Fruit fly (Drosophila melanogaster) whole organism, prepupa: ENCODE data around the gene Eig71Ei.

Experiments used
- Blimp-1 ChIP-seq: fragments of 200-800 bp; sonication (Bioruptor generic); optimal IDR thresholded peaks from 3 replicates; lab custom pipeline; 2017; ENCODE audit warnings: missing biosample characterization, missing genetic modification characterization, mild to moderate bottlenecking, moderate library complexity, missing genetic modification reagents
- CG10631 ChIP-seq: fragments of 200-800 bp; sonication (Bioruptor generic); optimal IDR thresholded peaks from 2 replicates; lab custom pipeline; 2016; ENCODE audit warnings: missing biosample characterization, missing genetic modification characterization
- CG10669 ChIP-seq: fragments of 200-800 bp; sonication (Bioruptor generic); optimal IDR thresholded peaks from 3 replicates; lab custom pipeline; 2018; ENCODE audit warnings: missing biosample characterization, mild to moderate bottlenecking, missing genetic modification characterization, moderate library complexity
- CG11762 ChIP-seq: fragments of 200-800 bp; sonication (Bioruptor generic); optimal IDR thresholded peaks from 3 replicates; lab custom pipeline; 2016; ENCODE audit warnings: missing biosample characterization, missing genetic modification characterization; ENCODE audit not compliant: insufficient read depth
- CG11902 ChIP-seq: fragments of 200-800 bp; sonication (Bioruptor generic); optimal IDR thresholded peaks from 3 replicates; lab custom pipeline; 2016; ENCODE audit warnings: missing biosample characterization, missing genetic modification characterization
- CG1621 ChIP-seq: fragments of 200-800 bp; sonication (Bioruptor generic); optimal IDR thresholded peaks from 3 replicates; lab custom pipeline; 2018; ENCODE audit warnings: missing biosample characterization, mild to moderate bottlenecking, missing genetic modification characterization
- CG3032 ChIP-seq: fragments of 200-800 bp; optimal IDR thresholded peaks from 2 replicates; lab custom pipeline; 2019; ENCODE audit warnings: missing biosample characterization, mild to moderate bottlenecking, missing genetic modification characterization, moderate library complexity
- CG32006 ChIP-seq: fragments of 200-800 bp; sonication (Bioruptor generic); optimal IDR thresholded peaks from 3 replicates; lab custom pipeline; 2017; ENCODE audit warnings: missing biosample characterization, mild to moderate bottlenecking, missing genetic modification characterization
- CG34406 ChIP-seq: fragments of 200-800 bp; sonication (Bioruptor generic); optimal IDR thresholded peaks from 3 replicates; lab custom pipeline; 2016; ENCODE audit warnings: missing biosample characterization, missing genetic modification characterization
- CG3919 ChIP-seq: fragments of 200-800 bp; sonication (Bioruptor generic); optimal IDR thresholded peaks from 3 replicates; lab custom pipeline; 2016; ENCODE audit warnings: missing biosample characterization, missing genetic modification characterization
- CG4318 ChIP-seq: fragments of 200-800 bp; sonication (Bioruptor generic); optimal IDR thresholded peaks from 3 replicates; lab custom pipeline; 2017; ENCODE audit warnings: missing biosample characterization, mild to moderate bottlenecking, missing genetic modification characterization
- CG6792 ChIP-seq: fragments of 200-800 bp; sonication (Bioruptor generic); optimal IDR thresholded peaks from 3 replicates; lab custom pipeline; 2016; ENCODE audit warnings: missing biosample characterization, missing genetic modification characterization
- CG6808 ChIP-seq: fragments of 200-800 bp; sonication (Bioruptor generic); optimal IDR thresholded peaks from 3 replicates; lab custom pipeline; 2017; ENCODE audit warnings: missing biosample characterization, missing genetic modification characterization, mild to moderate bottlenecking, moderate library complexity, missing genetic modification reagents
- CG8119 ChIP-seq: fragments of 200-800 bp; sonication (Bioruptor generic); IDR thresholded peaks from 3 replicates; pipeline ENCODE4 v1.3.6; 2022; ENCODE audit warnings: missing biosample characterization, missing genetic modification characterization
- CG9139 ChIP-seq: fragments of 200-800 bp; sonication (Bioruptor generic); optimal IDR thresholded peaks from 3 replicates; lab custom pipeline; 2017; ENCODE audit warnings: missing biosample characterization, mild to moderate bottlenecking, missing genetic modification characterization
- Eip75B ChIP-seq: fragments of 200-800 bp; sonication (Bioruptor generic); optimal IDR thresholded peaks from 3 replicates; lab custom pipeline; 2016; ENCODE audit warnings: missing biosample characterization, missing genetic modification characterization
- Eip78C ChIP-seq: fragments of 200-800 bp; sonication (Bioruptor generic); peaks from one replicate; lab custom pipeline; 2016; ENCODE audit warnings: missing biosample characterization, missing genetic modification characterization
- Hr38 ChIP-seq: sonication (Bioruptor generic); optimal IDR thresholded peaks from 2 replicates; lab custom pipeline; 2016; ENCODE audit warnings: missing biosample characterization, missing genetic modification characterization
- OdsH ChIP-seq: fragments of 200-800 bp; sonication (Bioruptor generic); optimal IDR thresholded peaks from 3 replicates; lab custom pipeline; 2016; ENCODE audit warnings: missing biosample characterization, missing genetic modification characterization
- Smox ChIP-seq: fragments of 200-800 bp; sonication (Bioruptor generic); optimal IDR thresholded peaks from 3 replicates; lab custom pipeline; 2016; ENCODE audit warnings: missing biosample characterization, missing genetic modification characterization
- Sox102F ChIP-seq: fragments of 200-800 bp; sonication (Bioruptor generic); optimal IDR thresholded peaks from 2 replicates; lab custom pipeline; 2016; ENCODE audit warnings: missing biosample characterization, mild to moderate bottlenecking, missing genetic modification characterization
- Sox14 ChIP-seq: fragments of 200-800 bp; sonication (Bioruptor generic); optimal IDR thresholded peaks from 3 replicates; lab custom pipeline; 2016; ENCODE audit warnings: missing biosample characterization, missing genetic modification characterization
- achi ChIP-seq: fragments of 200-800 bp; sonication (Bioruptor generic); optimal IDR thresholded peaks from 3 replicates; lab custom pipeline; 2016; ENCODE audit warnings: missing biosample characterization, missing genetic modification characterization
- acj6 ChIP-seq: fragments of 200-800 bp; sonication (Bioruptor generic); optimal IDR thresholded peaks from 3 replicates; lab custom pipeline; 2016; ENCODE audit warnings: missing biosample characterization, missing genetic modification characterization
- dac ChIP-seq: fragments of 200-800 bp; sonication (Bioruptor generic); optimal IDR thresholded peaks from 2 replicates; lab custom pipeline; 2017; ENCODE audit warnings: missing biosample characterization, mild to moderate bottlenecking, missing genetic modification characterization
- dsx ChIP-seq: fragments of 200-800 bp; optimal IDR thresholded peaks from 3 replicates; lab custom pipeline; 2019; ENCODE audit warnings: missing biosample characterization, mild to moderate bottlenecking, missing genetic modification characterization, moderate library complexity; ENCODE audit not compliant: poor library complexity, severe bottlenecking
- fd59A ChIP-seq: fragments of 200-800 bp; sonication (Bioruptor generic); optimal IDR thresholded peaks from 2 replicates; lab custom pipeline; 2017; ENCODE audit warnings: missing biosample characterization, mild to moderate bottlenecking, missing genetic modification characterization, missing genetic modification reagents
- fd85E ChIP-seq: fragments of 200-800 bp; sonication (Bioruptor generic); optimal IDR thresholded peaks from 3 replicates; lab custom pipeline; 2016; ENCODE audit warnings: missing biosample characterization, missing genetic modification characterization
- lz ChIP-seq: fragments of 200-800 bp; sonication (Bioruptor generic); optimal IDR thresholded peaks from 3 replicates; lab custom pipeline; 2016; ENCODE audit warnings: missing biosample characterization, missing genetic modification characterization
- pdm3 ChIP-seq: fragments of 200-800 bp; sonication (Bioruptor generic); optimal IDR thresholded peaks from 3 replicates; lab custom pipeline; 2016; ENCODE audit warnings: missing biosample characterization, missing genetic modification characterization
- salr ChIP-seq, 2 experiments: fragments of 200-800 bp; sonication (Bioruptor generic); optimal IDR thresholded peaks; 3 replicates each; lab custom pipeline; 2016 to 2018; ENCODE audit warnings: missing biosample characterization in 2 of 2, missing genetic modification characterization in 2 of 2, mild to moderate bottlenecking in 1 of 2
- ss ChIP-seq, 2 experiments: fragments of 200-800 bp; sonication (Bioruptor generic); optimal IDR thresholded peaks; 2 replicates in 1 of 2; 3 replicates in 1 of 2; lab custom pipeline; 2017 to 2018; ENCODE audit warnings: mild to moderate bottlenecking in 2 of 2, missing biosample characterization in 2 of 2, missing genetic modification characterization in 2 of 2, moderate library complexity in 1 of 2
- svp ChIP-seq: fragments of 200-800 bp; sonication (Bioruptor generic); peaks from one replicate; lab custom pipeline; 2016; ENCODE audit warnings: missing biosample characterization, missing genetic modification characterization
- topi ChIP-seq: fragments of 200-800 bp; sonication (Bioruptor generic); optimal IDR thresholded peaks from 3 replicates; lab custom pipeline; 2016; ENCODE audit warnings: missing biosample characterization, missing genetic modification characterization
- vri ChIP-seq: fragments of 200-800 bp; sonication (Bioruptor generic); optimal IDR thresholded peaks from 3 replicates; lab custom pipeline; 2016; ENCODE audit warnings: missing biosample characterization, mild to moderate bottlenecking, missing genetic modification characterization

Eig71Ei gene

DNA sequence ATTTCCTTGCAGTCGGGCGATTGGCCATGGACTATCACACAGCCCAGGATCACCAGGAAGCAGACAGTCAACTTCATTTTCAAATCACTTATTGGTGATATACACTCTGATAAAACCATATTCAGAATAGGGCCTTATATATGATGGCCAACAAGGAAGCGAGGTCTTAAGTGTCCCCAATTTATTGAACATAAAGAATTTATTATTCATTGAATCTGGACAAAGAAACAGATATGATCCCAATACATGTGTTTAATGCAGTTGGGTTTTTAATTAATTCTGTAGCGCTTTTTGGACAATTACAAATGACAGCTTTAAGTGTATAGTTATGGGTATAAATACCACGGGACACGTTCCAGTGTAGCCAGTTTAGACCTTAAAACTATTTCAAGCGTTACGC lies at the start of gene Eig71Ei, which contains the start of gene Eig71Eh:
TSS of gene Eig71Ei (plus strand) at position 367 of the 400 bp plus-strand sequence.
TSS of gene Eig71Eh (minus strand) at position 101 of the 400 bp plus-strand sequence.
- TF ChIP-seq Eip78C (GFP tag; lab: Kevin White, UChicago) (no peak), CG32006 (GFP tag; lab: Kevin White, UChicago) (no peak), CG34406 (GFP tag; lab: Kevin White, UChicago) (no peak), CG6792 (GFP tag; lab: Kevin White, UChicago) (no peak), CG9139 (GFP tag; lab: Kevin White, UChicago) (no peak), CG11902 (GFP tag; lab: Kevin White, UChicago) (no peak), acj6 (no peak), fd85E (GFP tag; lab: Kevin White, UChicago) (no peak)

DNA sequence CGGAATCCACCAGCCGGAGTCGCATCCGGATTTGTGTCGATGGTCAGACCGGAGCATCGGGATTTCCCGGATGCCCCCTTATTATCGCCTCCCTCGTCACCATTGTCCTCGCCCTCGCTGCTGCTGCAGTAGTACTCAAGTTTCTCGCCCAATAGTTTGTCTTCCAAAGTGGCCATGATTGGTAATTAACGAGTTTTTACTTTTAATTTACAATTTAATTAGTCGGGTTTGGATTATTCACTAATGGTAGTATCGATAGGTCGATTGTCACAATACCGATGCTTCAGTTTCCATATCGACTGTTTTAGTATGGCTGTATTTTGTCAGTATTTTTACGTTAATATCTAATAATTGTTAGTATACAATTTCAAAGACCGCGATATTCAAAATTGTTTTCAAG lies 49.4 kb upstream of the Eig71Ei start, which contains the start of gene CG7650:
TSS of gene CG7650 (minus strand) at position 278 of the 400 bp plus-strand sequence.
- peak; percentile 3 for TF ChIP-seq Sox14 (GFP tag; lab: Kevin White, UChicago)
- TF ChIP-seq fd85E (GFP tag; lab: Kevin White, UChicago), result no peak
- no peak for TF ChIP-seq CG9139 (GFP tag; lab: Kevin White, UChicago)
- no peak for TF ChIP-seq Eip75B
- no peak for TF ChIP-seq fd59A
- no peak for TF ChIP-seq CG10631 (GFP tag; lab: Kevin White, UChicago)
- no peak for TF ChIP-seq CG8119
- TF ChIP-seq Blimp-1 (GFP tag; lab: Kevin White, UChicago), result no peak
- no peak for TF ChIP-seq dsx (GFP tag; lab: Kevin White, UChicago)
- TF ChIP-seq OdsH (GFP tag; lab: Kevin White, UChicago), result no peak
- no peak for TF ChIP-seq achi (GFP tag; lab: Kevin White, UChicago)
- no peak for TF ChIP-seq svp (GFP tag; lab: Kevin White, UChicago)
- peak; percentile 86 for TF ChIP-seq CG1621 (tag; lab: Kevin White, UChicago)

DNA sequence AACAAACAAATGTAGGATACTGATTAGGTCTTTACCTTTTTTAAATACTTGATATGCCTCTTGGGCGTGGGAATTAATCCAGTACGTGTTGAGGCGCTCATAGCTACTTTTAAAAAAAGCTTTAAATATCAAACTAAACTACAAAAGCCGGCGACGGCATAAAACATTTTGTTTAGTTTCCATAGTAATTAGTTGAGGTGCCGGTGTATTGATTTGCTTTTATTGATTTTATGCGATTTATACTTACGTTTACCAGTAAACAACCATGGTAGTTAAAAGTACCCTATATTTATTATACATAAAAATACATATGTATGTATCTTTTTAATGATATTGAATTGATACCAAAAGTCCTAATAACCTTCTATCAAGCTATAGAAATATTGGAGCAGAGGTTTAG lies 46.8 kb upstream of the Eig71Ei start, which contains the start of gene CG13449:
TSS of gene CG13449 (minus strand) at position 101 of the 400 bp plus-strand sequence.
- TF ChIP-seq Eip75B (no peak), pdm3 (GFP tag; lab: Kevin White, UChicago) (no peak), Hr38 (GFP tag; lab: Kevin White, UChicago) (no peak), CG10669 (no peak), CG6808 (no peak), fd85E (GFP tag; lab: Kevin White, UChicago) (no peak), CG3919 (GFP tag; lab: Kevin White, UChicago) (no peak), CG8119 (no peak), Smox (no peak), fd59A (no peak), CG11762 (GFP tag; lab: Kevin White, UChicago) (no peak), OdsH (GFP tag; lab: Kevin White, UChicago) (no peak), topi (GFP tag; lab: Kevin White, UChicago) (no peak), lz (GFP tag; lab: Kevin White, UChicago) (no peak), CG4318 (GFP tag; lab: Kevin White, UChicago) (no peak), salr (GFP tag; optimal IDR thresholded peaks at IDR 0.05; lab: Kevin White, UChicago) (no peak), vri (GFP tag; lab: Kevin White, UChicago) (no peak)

- no peak for TF ChIP-seq ss (GFP tag; optimal IDR thresholded peaks at IDR 0.05; lab: Kevin White, UChicago)
- no peak for TF ChIP-seq CG3032 (tag; lab: Kevin White, UChicago)
- no peak for TF ChIP-seq acj6
- TF ChIP-seq Sox102F, result no peak
- no peak for TF ChIP-seq dac (GFP tag; lab: Kevin White, UChicago)
- no peak for TF ChIP-seq CG32006 (GFP tag; lab: Kevin White, UChicago)
- no peak for TF ChIP-seq Eip78C (GFP tag; lab: Kevin White, UChicago)
These were observed 43.0 kb upstream of the Eig71Ei start for dm6 chr3L:15616490-15616889.
